Fruit fly (Drosophila melanogaster) Kc167 (cell line): ENCODE data around the gene CG9338.

Source experiments
- Myc ChIP-seq: fragments of >200 bp; optimal IDR thresholded peaks from 2 replicates; lab custom pipeline; 2017; ENCODE audit warnings: missing external identifiers
- Sin3A ChIP-seq: fragments of >200 bp; optimal IDR thresholded peaks from 2 replicates; lab custom pipeline; 2018; ENCODE audit warnings: missing external identifiers
- h ChIP-seq: fragments of >200 bp; optimal IDR thresholded peaks from 3 replicates; lab custom pipeline; 2018; ENCODE audit warnings: missing external identifiers
- insv ChIP-seq: fragments of >200 bp; optimal IDR thresholded peaks from 3 replicates; lab custom pipeline; 2018; ENCODE audit warnings: missing external identifiers
- psq ChIP-seq: fragments of >200 bp; optimal IDR thresholded peaks from 2 replicates; lab custom pipeline; 2017; ENCODE audit warnings: missing external identifiers

DNA sequence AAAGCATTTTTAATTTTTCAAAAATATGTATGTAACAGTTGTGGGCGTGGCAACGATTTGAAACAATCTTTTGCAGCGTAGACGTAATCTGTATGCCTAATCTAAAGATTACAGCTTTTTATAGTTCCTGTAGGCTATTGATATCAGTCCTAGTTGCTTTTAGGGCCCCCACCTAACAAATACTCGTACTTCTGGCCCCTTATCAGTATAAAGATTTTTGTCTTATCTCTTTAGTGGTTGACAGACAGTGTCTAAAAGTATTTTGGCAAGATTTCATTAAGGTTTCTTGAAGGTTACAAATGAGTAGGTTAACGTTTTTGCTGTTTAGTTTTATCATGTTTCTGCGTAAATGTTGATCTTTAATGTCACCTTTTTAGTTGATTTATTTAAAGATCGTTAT lies 36.3 kb upstream of the CG9338 start:
- no peak for TF ChIP-seq Myc (lab: Kevin White, UChicago)
- no peak for TF ChIP-seq insv
- no peak for TF ChIP-seq psq (lab: Kevin White, UChicago)
- no peak for TF ChIP-seq Sin3A (lab: Kevin White, UChicago)
- no peak for TF ChIP-seq h (lab: Kevin White, UChicago)
